Worm (Caenorhabditis elegans) whole organism, young adult: ENCODE measurements around the gene F18A11.5.

Experiments used
- Y79H2A.3 ChIP-seq: fragments of 200-800 bp; sonication (Bioruptor generic); conservative IDR thresholded peaks from 2 replicates; pipeline ENCODE4 v1.3.6; 2022; ENCODE audit warnings: missing genetic modification reagents, missing genetic modification characterization, missing compliant biosample characterization
- akir-1 ChIP-seq: fragments of 200-800 bp; sonication (Bioruptor generic); optimal IDR thresholded peaks from 2 replicates; lab custom pipeline; 2018; ENCODE audit warnings: mild to moderate bottlenecking, missing genetic modification characterization, moderate library complexity, missing compliant biosample characterization
- ama-1 ChIP-seq, 3 experiments: fragments of 150-350 bp in 1 of 3; sonication (generic microtip) in 2 of 3; optimal IDR thresholded peaks; 2 replicates each; lab custom pipeline; 2014 to 2018; ENCODE audit warnings: missing biosample characterization in 2 of 3, missing genetic modification characterization in 2 of 3, missing genetic modification reagents in 2 of 3
- attf-5 ChIP-seq: fragments of 200-800 bp; sonication (Bioruptor generic); optimal IDR thresholded peaks from 2 replicates; lab custom pipeline; 2018; ENCODE audit warnings: mild to moderate bottlenecking, missing genetic modification characterization, missing compliant biosample characterization
- cebp-2 ChIP-seq: fragments of 200-800 bp; sonication (Bioruptor generic); IDR thresholded peaks from 2 replicates; pipeline ENCODE4 v1.3.6; 2022; ENCODE audit warnings: missing genetic modification characterization, missing compliant biosample characterization
- ceh-100 ChIP-seq: fragments of 200-800 bp; sonication (Bioruptor generic); IDR thresholded peaks from 2 replicates; pipeline ENCODE4 v1.3.6; 2022; ENCODE audit warnings: missing genetic modification reagents, missing genetic modification characterization, missing compliant biosample characterization
- lin-40 ChIP-seq: sonication (generic microtip); optimal IDR thresholded peaks from 2 replicates; lab custom pipeline; 2016; ENCODE audit warnings: missing genetic modification characterization, mild to moderate bottlenecking, missing compliant biosample characterization, missing genotype, missing genetic modification reagents
- lsl-1 ChIP-seq: fragments of 200-800 bp; sonication (Bioruptor generic); optimal IDR thresholded peaks from 2 replicates; lab custom pipeline; 2018; ENCODE audit warnings: mild to moderate bottlenecking, missing genetic modification characterization, moderate library complexity, missing compliant biosample characterization
- mes-4 ChIP-seq: sonication (generic microtip); optimal IDR thresholded peaks from 2 replicates; lab custom pipeline; 2016; ENCODE audit warnings: missing genotype, missing genetic modification characterization, missing compliant biosample characterization
- nhr-120 ChIP-seq: fragments of 200-800 bp; sonication (Bioruptor generic); IDR thresholded peaks from 2 replicates; pipeline ENCODE4 v1.3.6; 2022; ENCODE audit warnings: missing genetic modification characterization, missing compliant biosample characterization
- snpc-3.4 ChIP-seq: sonication (generic microtip); optimal IDR thresholded peaks from 2 replicates; lab custom pipeline; 2017; ENCODE audit warnings: missing genetic modification characterization, mild to moderate bottlenecking, missing compliant biosample characterization, antibody characterized with exemption, moderate library complexity, missing genotype, missing genetic modification reagents
- sptf-2 ChIP-seq: fragments of 200-800 bp; sonication (Bioruptor generic); optimal IDR thresholded peaks from 2 replicates; lab custom pipeline; 2018; ENCODE audit warnings: mild to moderate bottlenecking, missing genetic modification characterization, missing compliant biosample characterization
- tbp1 ChIP-seq: fragments of 200-800 bp; sonication (Bioruptor generic); optimal IDR thresholded peaks from 2 replicates; lab custom pipeline; 2018; ENCODE audit warnings: mild to moderate bottlenecking, missing genetic modification characterization, missing compliant biosample characterization
- ztf-25 ChIP-seq: fragments of 200-800 bp; sonication (Bioruptor generic); IDR thresholded peaks from 2 replicates; pipeline ENCODE4 v1.3.6; 2022; ENCODE audit warnings: missing genetic modification reagents, missing genetic modification characterization, missing compliant biosample characterization

- TF ChIP-seq tbp1 (GFP tag; lab: Kevin White, UChicago) = no peak
- TF ChIP-seq akir-1 (GFP tag; lab: Kevin White, UChicago) = no peak
- no peak for TF ChIP-seq ceh-100
- no peak for TF ChIP-seq snpc-3.4 (tag; lab: Kevin White, UChicago)
- TF ChIP-seq ama-1 (optimal IDR thresholded peaks at IDR 0.05; lab: Kevin White, UChicago) = no peak
- TF ChIP-seq ama-1 (GFP tag; optimal IDR thresholded peaks at IDR 0.05; lab: Kevin White, UChicago) = no peak
- no peak for TF ChIP-seq sptf-2
- TF ChIP-seq nhr-120 (GFP tag; lab: Robert Waterston, UW) = no peak
- TF ChIP-seq lsl-1 (GFP tag; lab: Kevin White, UChicago) = no peak
- TF ChIP-seq mes-4 (tag; lab: Kevin White, UChicago) = no peak
- no peak for TF ChIP-seq Y79H2A.3 (GFP tag; lab: Robert Waterston, UW)
- no peak for TF ChIP-seq cebp-2
- no peak for TF ChIP-seq lin-40 (tag; lab: Kevin White, UChicago)
- no peak for TF ChIP-seq ztf-25 (GFP tag; lab: Robert Waterston, UW)
- no peak for TF ChIP-seq attf-5
These were observed 48.7 kb downstream of the F18A11.5 start, which contains the start of gene ptr-18 for ce11 chrII:12965538-12965588.
